Fruit fly (Drosophila melanogaster) whole organism, embryonic: Measurements from ENCODE around the gene Hpr1.

Experiments used
- B-H1 ChIP-seq: fragments of 200-800 bp; sonication (Bioruptor generic); IDR thresholded peaks from 3 replicates; pipeline ENCODE4 v1.3.6; 2022; ENCODE audit warnings: missing biosample characterization, missing genetic modification characterization
- Bdp1 ChIP-seq: fragments of 200-800 bp; sonication (Bioruptor generic); optimal IDR thresholded peaks from 3 replicates; lab custom pipeline; 2016; ENCODE audit warnings: missing biosample characterization, missing genetic modification characterization
- C15 ChIP-seq: fragments of 200-800 bp; sonication (Bioruptor generic); IDR thresholded peaks from 3 replicates; pipeline ENCODE4 v1.3.6; 2022; ENCODE audit warnings: missing biosample characterization, missing genetic modification characterization
- CG12104 ChIP-seq: fragments of 200-800 bp; sonication (Bioruptor generic); optimal IDR thresholded peaks from 3 replicates; lab custom pipeline; 2016; ENCODE audit warnings: missing biosample characterization, missing genetic modification characterization
- CG13287 ChIP-seq: fragments of 200-800 bp; sonication (Bioruptor generic); IDR thresholded peaks from 2 replicates; pipeline ENCODE4 v1.3.6; 2022; ENCODE audit warnings: missing biosample characterization, missing genetic modification characterization; ENCODE audit not compliant: partially characterized antibody
- CG13424 ChIP-seq: fragments of 200-800 bp; sonication (Bioruptor generic); optimal IDR thresholded peaks from 2 replicates; lab custom pipeline; 2019; ENCODE audit warnings: missing biosample characterization, mild to moderate bottlenecking, missing genetic modification characterization, moderate library complexity
- CG15514 ChIP-seq: fragments of 200-800 bp; sonication (Bioruptor generic); optimal IDR thresholded peaks from 3 replicates; lab custom pipeline; 2017; ENCODE audit warnings: missing biosample characterization, missing genetic modification characterization, mild to moderate bottlenecking, moderate library complexity, missing genetic modification reagents
- CG17385 ChIP-seq: fragments of 200-800 bp; sonication (Bioruptor generic); optimal IDR thresholded peaks from 3 replicates; lab custom pipeline; 2018; ENCODE audit warnings: missing biosample characterization, mild to moderate bottlenecking, missing genetic modification characterization
- CG17829 ChIP-seq: fragments of 200-800 bp; optimal IDR thresholded peaks from 2 replicates; lab custom pipeline; 2019; ENCODE audit warnings: missing biosample characterization, mild to moderate bottlenecking, missing genetic modification characterization, moderate library complexity
- CG18011 ChIP-seq: fragments of 200-800 bp; sonication (Bioruptor generic); optimal IDR thresholded peaks from 2 replicates; lab custom pipeline; 2017; ENCODE audit warnings: missing biosample characterization, missing genetic modification characterization, mild to moderate bottlenecking, moderate library complexity, missing genotype
- CG2120 ChIP-seq: fragments of 200-800 bp; sonication (Bioruptor generic); optimal IDR thresholded peaks from 3 replicates; lab custom pipeline; 2016; ENCODE audit warnings: missing biosample characterization, missing genetic modification characterization
- CG2889 ChIP-seq: fragments of 200-800 bp; sonication (Bioruptor generic); IDR thresholded peaks from 3 replicates; pipeline ENCODE4 v1.3.6; 2022; ENCODE audit warnings: missing biosample characterization, missing genetic modification characterization
- CG33213 ChIP-seq: fragments of 200-800 bp; sonication (Bioruptor generic); optimal IDR thresholded peaks from 3 replicates; lab custom pipeline; 2016; ENCODE audit warnings: missing biosample characterization, missing genetic modification characterization
- CG34422 ChIP-seq: fragments of 200-800 bp; sonication (Bioruptor generic); IDR thresholded peaks from 3 replicates; pipeline ENCODE4 v1.3.6; 2022; ENCODE audit warnings: missing biosample characterization, missing genetic modification characterization
- CG3726 ChIP-seq: fragments of 200-800 bp; sonication (Bioruptor generic); IDR thresholded peaks from 3 replicates; pipeline ENCODE4, ENCODE4 v1.3.6; 2022; ENCODE audit warnings: missing biosample characterization, missing genetic modification characterization
- CG42726 ChIP-seq: fragments of 200-800 bp; sonication (Bioruptor generic); IDR thresholded peaks from 2 replicates; pipeline ENCODE4 v1.3.6; 2022; ENCODE audit warnings: missing biosample characterization, missing genetic modification characterization; ENCODE audit not compliant: partially characterized antibody
- CG4360 ChIP-seq: fragments of 200-800 bp; sonication (Bioruptor generic); IDR thresholded peaks from 2 replicates; pipeline ENCODE4 v1.3.6; 2022; ENCODE audit warnings: missing biosample characterization, missing genetic modification characterization
- CG4617 ChIP-seq: fragments of 200-800 bp; sonication (Bioruptor generic); optimal IDR thresholded peaks from 3 replicates; lab custom pipeline; 2016; ENCODE audit warnings: missing biosample characterization, missing genetic modification characterization, borderline replicate concordance
- CG7963 ChIP-seq: fragments of 200-800 bp; sonication (Bioruptor generic); IDR thresholded peaks from 3 replicates; pipeline ENCODE4 v1.3.6; 2022; ENCODE audit warnings: missing biosample characterization, missing genetic modification characterization; ENCODE audit not compliant: partially characterized antibody
- CG8478 ChIP-seq: fragments of >200 bp; optimal IDR thresholded peaks from 2 replicates; lab custom pipeline; 2018
- CG8765 ChIP-seq: fragments of 200-800 bp; sonication (Bioruptor generic); IDR thresholded peaks from 2 replicates; pipeline ENCODE4 v1.3.6; 2022; ENCODE audit warnings: missing biosample characterization, missing genetic modification characterization
- CG9609 ChIP-seq: fragments of 200-800 bp; sonication (Bioruptor generic); optimal IDR thresholded peaks from 3 replicates; lab custom pipeline; 2016; ENCODE audit warnings: missing biosample characterization, missing genetic modification characterization
- CrebB ChIP-seq: fragments of 200-800 bp; sonication (Bioruptor generic); optimal IDR thresholded peaks from 3 replicates; lab custom pipeline; 2018; ENCODE audit warnings: missing biosample characterization, mild to moderate bottlenecking, missing genetic modification characterization
- D19B ChIP-seq: fragments of 200-800 bp; sonication (Bioruptor generic); optimal IDR thresholded peaks from 2 replicates; lab custom pipeline; 2017; ENCODE audit warnings: missing biosample characterization, mild to moderate bottlenecking, missing genetic modification characterization
- Dfd ChIP-seq, 2 experiments: fragments of >200 bp; optimal IDR thresholded peaks; 2 replicates each; lab custom pipeline; 2017; ENCODE audit warnings: missing biosample characterization in 2 of 2, missing genetic modification characterization in 2 of 2
- Doc2 ChIP-seq: fragments of 200-800 bp; sonication (Bioruptor generic); IDR thresholded peaks from 2 replicates; pipeline ENCODE4 v1.3.6; 2022; ENCODE audit warnings: missing biosample characterization, missing genetic modification characterization
- Doc3 ChIP-seq: fragments of 200-800 bp; sonication (Bioruptor generic); IDR thresholded peaks from 3 replicates; pipeline ENCODE4 v1.3.6; 2022; ENCODE audit warnings: missing biosample characterization, missing genetic modification characterization; ENCODE audit not compliant: partially characterized antibody
- Dref ChIP-seq: fragments of 200-800 bp; sonication (Bioruptor generic); IDR thresholded peaks from 2 replicates; pipeline ENCODE4 v1.3.6; 2022; ENCODE audit warnings: missing biosample characterization, missing genetic modification characterization
- Drgx ChIP-seq: fragments of 200-800 bp; sonication (Bioruptor generic); IDR thresholded peaks from 2 replicates; pipeline ENCODE4 v1.3.6; 2022; ENCODE audit warnings: missing biosample characterization, missing genetic modification characterization
- Fer2 ChIP-seq: fragments of 200-800 bp; sonication (Bioruptor generic); optimal IDR thresholded peaks from 2 replicates; lab custom pipeline; 2018; ENCODE audit warnings: missing biosample characterization, mild to moderate bottlenecking, missing genetic modification characterization, moderate library complexity
- Gug ChIP-seq: fragments of 200-800 bp; sonication (Bioruptor generic); IDR thresholded peaks from 4 replicates; pipeline ENCODE4 v1.3.6; 2022; ENCODE audit warnings: missing biosample characterization, missing genetic modification characterization
- HHEX ChIP-seq: fragments of 200-800 bp; sonication (Bioruptor generic); optimal IDR thresholded peaks from 3 replicates; lab custom pipeline; 2017; ENCODE audit warnings: missing biosample characterization, mild to moderate bottlenecking, missing genetic modification characterization, missing genetic modification reagents
- HmgD ChIP-seq: fragments of 200-800 bp; sonication (Bioruptor generic); optimal IDR thresholded peaks from 3 replicates; lab custom pipeline; 2016; ENCODE audit warnings: missing biosample characterization, missing genetic modification characterization
- NC2β ChIP-seq: fragments of 200-800 bp; sonication (Bioruptor generic); optimal IDR thresholded peaks from 2 replicates; lab custom pipeline; 2016; ENCODE audit warnings: missing biosample characterization, missing genetic modification characterization
- NfI ChIP-seq: fragments of 200-800 bp; sonication (Bioruptor generic); optimal IDR thresholded peaks from 3 replicates; lab custom pipeline; 2018; ENCODE audit warnings: missing biosample characterization, mild to moderate bottlenecking, missing genetic modification characterization, moderate library complexity
- Ravus ChIP-seq: fragments of 200-800 bp; sonication (Bioruptor generic); IDR thresholded peaks from 2 replicates; pipeline ENCODE4 v1.3.6; 2022; ENCODE audit warnings: missing biosample characterization, missing genetic modification characterization
- ci ChIP-seq: fragments of 200-800 bp; sonication (Bioruptor generic); IDR thresholded peaks from 3 replicates; pipeline ENCODE4 v1.3.6; 2022; ENCODE audit warnings: missing biosample characterization, missing genetic modification characterization
- da ChIP-seq: fragments of 200-800 bp; sonication (Bioruptor generic); optimal IDR thresholded peaks from 2 replicates; lab custom pipeline; 2016; ENCODE audit warnings: missing biosample characterization, missing genetic modification characterization
- dimm ChIP-seq: fragments of 200-800 bp; sonication (Bioruptor generic); IDR thresholded peaks from 2 replicates; pipeline ENCODE4 v1.3.6; 2022; ENCODE audit warnings: missing biosample characterization, missing genetic modification characterization
- fru ChIP-seq: fragments of >200 bp; optimal IDR thresholded peaks from 2 replicates; lab custom pipeline; 2017
- hth ChIP-seq: fragments of >200 bp; optimal IDR thresholded peaks from 2 replicates; lab custom pipeline; 2017; ENCODE audit warnings: inconsistent platforms
- lbe ChIP-seq: fragments of 200-800 bp; sonication (Bioruptor generic); optimal IDR thresholded peaks from 2 replicates; lab custom pipeline; 2016; ENCODE audit warnings: missing biosample characterization, mild to moderate bottlenecking, missing genetic modification characterization
- mirr ChIP-seq: fragments of 200-800 bp; sonication (Bioruptor generic); optimal IDR thresholded peaks from 3 replicates; lab custom pipeline; 2018; ENCODE audit warnings: missing biosample characterization, mild to moderate bottlenecking, missing genetic modification characterization
- nmo ChIP-seq: fragments of 200-800 bp; sonication (Bioruptor generic); optimal IDR thresholded peaks from 2 replicates; lab custom pipeline; 2018; ENCODE audit warnings: missing biosample characterization, mild to moderate bottlenecking, missing genetic modification characterization, moderate library complexity
- onecut ChIP-seq: fragments of 200-800 bp; sonication (Bioruptor generic); IDR thresholded peaks from 2 replicates; pipeline ENCODE4 v1.3.6; 2022; ENCODE audit warnings: missing biosample characterization, missing genetic modification characterization
- org-1 ChIP-seq: fragments of 200-800 bp; sonication (Bioruptor generic); optimal IDR thresholded peaks from 2 replicates; lab custom pipeline; 2017; ENCODE audit warnings: missing biosample characterization, missing genetic modification characterization
- pb ChIP-seq: fragments of 200-800 bp; sonication (Bioruptor generic); optimal IDR thresholded peaks from 3 replicates; lab custom pipeline; 2016; ENCODE audit warnings: missing biosample characterization, missing genetic modification characterization
- pum ChIP-seq: fragments of 200-800 bp; sonication (Bioruptor generic); optimal IDR thresholded peaks from 2 replicates; lab custom pipeline; 2016; ENCODE audit warnings: missing biosample characterization, missing genetic modification characterization
- scrt ChIP-seq: fragments of 200-800 bp; sonication (Bioruptor generic); optimal IDR thresholded peaks from 2 replicates; lab custom pipeline; 2018; ENCODE audit warnings: missing biosample characterization, mild to moderate bottlenecking, missing genetic modification characterization, moderate library complexity
- sens-2 ChIP-seq: fragments of 200-800 bp; sonication (Bioruptor generic); IDR thresholded peaks from 2 replicates; pipeline ENCODE4 v1.3.6; 2022; ENCODE audit warnings: missing biosample characterization, missing genetic modification characterization
- slou ChIP-seq: fragments of 200-800 bp; sonication (Bioruptor generic); optimal IDR thresholded peaks from 3 replicates; lab custom pipeline; 2016; ENCODE audit warnings: missing biosample characterization, missing genetic modification characterization
- tgo ChIP-seq: fragments of 200-800 bp; sonication (Bioruptor generic); IDR thresholded peaks from 3 replicates; pipeline ENCODE4 v1.3.6; 2022; ENCODE audit warnings: missing biosample characterization, missing genetic modification characterization

Gene Hpr1

dm6 chr3R:5862032-5862641 lies 40.9 kb upstream of the Hpr1 start, which contains the start of gene CG2017 (continued):
- TF ChIP-seq CG8765 (no peak), hth (lab: Kevin White, UChicago) (no peak), CG34422 (peak; percentile 75), pum (GFP tag; lab: Kevin White, UChicago) (peak; percentile 33), nmo (GFP tag; lab: Kevin White, UChicago) (peak; percentile 54), CG2120 (GFP tag; lab: Kevin White, UChicago) (peak; percentile 77), CG13424 (tag; lab: Kevin White, UChicago) (no peak), CG17385 (GFP tag; lab: Kevin White, UChicago) (peak; percentile 6), C15 (no peak), CG18011 (GFP tag; lab: Kevin White, UChicago) (no peak), CG9609 (GFP tag; lab: Kevin White, UChicago) (peak; percentile 57), lbe (no peak), CG42726 (0 out of 2 replicates have a peak, but pooled peaks have one; percentile 45), pb (GFP tag; lab: Kevin White, UChicago) (peak; percentile 8), CG2889 (GFP tag; lab: Robert Waterston, UW) (no peak), CrebB (peak; percentile 32), D19B (GFP tag; lab: Kevin White, UChicago) (no peak), CG7963 (GFP tag; lab: Robert Waterston, UW) (no peak), Bdp1 (GFP tag; lab: Kevin White, UChicago) (peak; percentile 7), HmgD (GFP tag; lab: Kevin White, UChicago) (peak; percentile 60), fru (lab: Kevin White, UChicago) (no peak), dimm (GFP tag; lab: Robert Waterston, UW) (no peak), org-1 (GFP tag; lab: Kevin White, UChicago) (no peak), CG33213 (GFP tag; lab: Kevin White, UChicago) (peak; percentile 68), slou (no peak), CG13287 (GFP tag; lab: Robert Waterston, UW) (peak; percentile 61), Gug (GFP tag; lab: Robert Waterston, UW) (no peak), CG12104 (GFP tag; lab: Kevin White, UChicago) (no peak), Doc3 (GFP tag; lab: Robert Waterston, UW) (no peak), Fer2 (tag; lab: Kevin White, UChicago) (no peak), scrt (GFP tag; lab: Kevin White, UChicago) (peak; percentile 18), HHEX (peak; percentile 55), Drgx (GFP tag; lab: Robert Waterston, UW) (no peak), CG8478 (lab: Kevin White, UChicago) (no peak), CG15514 (GFP tag; lab: Kevin White, UChicago) (peak; percentile 89), CG17829 (tag; lab: Kevin White, UChicago) (peak; percentile 49), NfI (GFP tag; lab: Kevin White, UChicago) (peak; percentile 69), B-H1 (GFP tag; lab: Robert Waterston, UW) (no peak), Doc2 (GFP tag; lab: Robert Waterston, UW) (no peak), CG4617 (GFP tag; lab: Kevin White, UChicago) (peak; percentile 84), sens-2 (no peak), Dref (GFP tag; lab: Robert Waterston, UW) (peak; percentile 46), ci (GFP tag; lab: Robert Waterston, UW) (peak; percentile 71; the same call in 2 of the 3 replicates), Dfd (GFP tag; optimal IDR thresholded peaks at IDR 0.05; lab: Kevin White, UChicago) (no peak), tgo (0 out of 3 replicates have a peak, but pooled peaks have one; percentile 33), CG3726 (GFP tag; lab: Robert Waterston, UW) (0 out of 3 replicates have a peak, but pooled peaks have one; percentile 11), NC2β (GFP tag; lab: Kevin White, UChicago) (no peak), CG4360 (no peak), mirr (peak; percentile 42), onecut (GFP tag; lab: Robert Waterston, UW) (peak; percentile 18; the same call in 1 of the 2 replicates), da (GFP tag; lab: Kevin White, UChicago) (peak; percentile 66), Ravus (GFP tag; lab: Robert Waterston, UW) (no peak)
